Worm (Caenorhabditis elegans) whole organism, early embryonic: ENCODE measurements around the gene sdc-1.
A peak's percentile ranks its signal among the peaks of the same experiment; 100 is the strongest.
"Not testable (repeated sequence)": the region's sequence is repeated elsewhere in the genome, so short reads cannot be mapped to it uniquely, and the experiment has no call there.

Experiments used
- ama-1 ChIP-seq: fragments of 150-350 bp; optimal IDR thresholded peaks from 2 replicates; lab custom pipeline; 2014
- ceh-36 ChIP-seq: sonication (generic microtip); optimal IDR thresholded peaks from 2 replicates; lab custom pipeline; 2016; ENCODE audit warnings: missing genetic modification characterization, inconsistent platforms, missing compliant biosample characterization
- hmg-4 ChIP-seq: fragments of 200-800 bp; sonication (Bioruptor generic); optimal IDR thresholded peaks from 2 replicates; lab custom pipeline; 2018; ENCODE audit warnings: mild to moderate bottlenecking, missing genetic modification characterization, missing compliant biosample characterization
- hnd-1 ChIP-seq: sonication (generic microtip); optimal IDR thresholded peaks from 2 replicates; lab custom pipeline; 2016; ENCODE audit warnings: missing genetic modification characterization, missing compliant biosample characterization
- tbx-37 ChIP-seq: fragments of 200-800 bp; sonication (Bioruptor generic); conservative IDR thresholded peaks from 2 replicates; pipeline ENCODE4 v1.3.6; 2022; ENCODE audit warnings: missing genetic modification reagents, missing genetic modification characterization, missing compliant biosample characterization

DNA sequence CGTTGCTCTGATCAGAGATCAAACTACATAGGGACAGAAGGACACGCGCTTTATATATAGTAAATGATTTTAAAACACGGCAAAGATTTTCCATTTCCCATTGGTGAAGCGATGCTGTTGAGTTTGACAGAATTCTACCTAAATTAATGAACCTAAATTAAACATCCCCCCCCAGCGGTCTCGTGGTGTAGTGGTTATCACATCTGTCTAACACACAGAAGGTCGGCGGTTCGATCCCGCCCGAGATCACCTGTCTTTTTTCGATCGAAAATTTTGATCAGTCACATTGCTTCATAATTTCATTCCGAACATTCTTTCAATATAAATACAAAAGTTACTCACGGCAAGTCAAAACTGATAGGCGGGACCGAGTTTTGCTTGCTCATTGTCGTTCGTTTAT, 23.7 kb downstream of the sdc-1 start:
- not testable (repeated sequence) for TF ChIP-seq hmg-4 (GFP tag; lab: Kevin White, UChicago); ceh-36 (tag; lab: Kevin White, UChicago); ama-1; hnd-1
- TF ChIP-seq tbx-37 = 0 out of 2 replicates have a peak, but pooled peaks have one; percentile 21
